Worm (Caenorhabditis elegans): Measurements from ENCODE around the gene valv-1.

- TF ChIP-seq lin-39 (tag; optimal IDR thresholded peaks at IDR 0.05) (no peak), ceh-28 (tag; optimal IDR thresholded peaks at IDR 0.05) (no peak), skn-1 (tag; optimal IDR thresholded peaks at IDR 0.05) (no peak), ZK337.2 (GFP tag; IDR thresholded peaks at IDR 0.05) (no peak), ceh-44 (GFP tag; IDR thresholded peaks at IDR 0.05) (no peak), nhr-102 (tag; optimal IDR thresholded peaks at IDR 0.05) (no peak), unc-62 (GFP tag; optimal IDR thresholded peaks at IDR 0.05 in 1 of 2) (no peak), unc-62 (tag; optimal IDR thresholded peaks at IDR 0.05) (no peak), ztf-7 (tag; optimal IDR thresholded peaks at IDR 0.05) (no peak), lin-15B (tag; optimal IDR thresholded peaks at IDR 0.05) (no peak)
These were observed 2.4 kb upstream of the valv-1 start, which contains the start of gene B0496.2 for ce11 chrIV:7447556-7447955.

Data from whole organism, L4 larva.